Worm (Caenorhabditis elegans) whole organism, L3 larva: ENCODE data around the gene ldp-1.

Experiments used
- R02D3.7 ChIP-seq: fragments of 150-350 bp; optimal IDR thresholded peaks from 2 replicates; lab custom pipeline; 2014; ENCODE audit warnings: missing biosample characterization, missing genetic modification characterization
- ama-1 ChIP-seq: fragments of 150-350 bp; optimal IDR thresholded peaks from 2 replicates; lab custom pipeline; 2018
- ceh-28 ChIP-seq: fragments of 150-350 bp; optimal IDR thresholded peaks from 2 replicates; lab custom pipeline; 2014; ENCODE audit warnings: missing biosample characterization, missing genetic modification reagents, missing genetic modification characterization
- daf-12 ChIP-seq: fragments of 150-350 bp; optimal IDR thresholded peaks from 2 replicates; lab custom pipeline; 2014; ENCODE audit warnings: missing biosample characterization, missing genetic modification reagents, missing genetic modification characterization
- elt-3 ChIP-seq, 3 experiments: fragments of 150-350 bp in 1 of 3; sonication (generic microtip) in 2 of 3; optimal IDR thresholded peaks; 2 replicates in 2 of 3; 4 replicates in 1 of 3; lab custom pipeline; 2014 to 2017; ENCODE audit warnings: missing biosample characterization in 3 of 3, missing genetic modification characterization in 3 of 3
- fkh-10 ChIP-seq: sonication (generic microtip); optimal IDR thresholded peaks from 2 replicates; lab custom pipeline; 2017; ENCODE audit warnings: missing biosample characterization, missing genetic modification reagents, missing genetic modification characterization
- fos-1 ChIP-seq: fragments of 150-350 bp; optimal IDR thresholded peaks from 2 replicates; lab custom pipeline; 2014; ENCODE audit warnings: missing biosample characterization, missing genetic modification characterization
- jun-1 ChIP-seq: fragments of 150-350 bp; optimal IDR thresholded peaks from 2 replicates; lab custom pipeline; 2014; ENCODE audit warnings: missing biosample characterization, missing genetic modification reagents, missing genetic modification characterization
- lin-15B ChIP-seq: fragments of 150-350 bp; optimal IDR thresholded peaks from 2 replicates; lab custom pipeline; 2014; ENCODE audit warnings: missing biosample characterization, missing genetic modification characterization
- nfya-1 ChIP-seq: sonication (generic microtip); optimal IDR thresholded peaks from 2 replicates; lab custom pipeline; 2017; ENCODE audit warnings: missing genetic modification characterization, mild to moderate bottlenecking, missing compliant biosample characterization, antibody characterized with exemption, moderate library complexity; ENCODE audit not compliant: insufficient read depth
- nhr-28 ChIP-seq: fragments of 150-350 bp; optimal IDR thresholded peaks from 2 replicates; lab custom pipeline; 2014; ENCODE audit warnings: missing biosample characterization, missing genetic modification characterization
- pqm-1 ChIP-seq: fragments of 150-350 bp; optimal IDR thresholded peaks from 2 replicates; lab custom pipeline; 2017; ENCODE audit warnings: missing biosample characterization, missing genetic modification characterization, inconsistent platforms
- sea-2 ChIP-seq: fragments of 150-350 bp; sonication (generic microtip); optimal IDR thresholded peaks from 4 replicates; lab custom pipeline; 2014; ENCODE audit warnings: missing biosample characterization, missing genetic modification reagents, missing genetic modification characterization
- ztf-11 ChIP-seq: fragments of 150-350 bp; optimal IDR thresholded peaks from 2 replicates; lab custom pipeline; 2014; ENCODE audit warnings: missing biosample characterization, missing genetic modification characterization

- TF ChIP-seq fkh-10 (GFP tag; lab: Kevin White, UChicago), result no peak
- no peak for TF ChIP-seq fos-1 (tag; lab: Kevin White, UChicago)
- TF ChIP-seq R02D3.7, result no peak
- TF ChIP-seq ceh-28 (tag; lab: Kevin White, UChicago), result no peak
- TF ChIP-seq nfya-1 (tag; lab: Kevin White, UChicago), result no peak
- no peak for TF ChIP-seq sea-2 (GFP tag; lab: Kevin White, UChicago)
- no peak for TF ChIP-seq nhr-28
- TF ChIP-seq lin-15B (tag; lab: Kevin White, UChicago), result no peak
- TF ChIP-seq pqm-1 (tag; lab: Kevin White, UChicago), result no peak
- TF ChIP-seq jun-1, result no peak
- TF ChIP-seq ama-1 (lab: Kevin White, UChicago), result no peak
- no peak for TF ChIP-seq ztf-11
- TF ChIP-seq elt-3 (tag; optimal IDR thresholded peaks at IDR 0.05; lab: Kevin White, UChicago), result no peak
- no peak for TF ChIP-seq daf-12 (tag; lab: Kevin White, UChicago)
Observed at ce11 chrV:2083869-2084268, 43.5 kb upstream of the ldp-1 start.
